Worm (Caenorhabditis elegans) whole organism, late embryonic: ENCODE measurements around the gene pcn-1.

Source experiments
- F13H6.1 ChIP-seq: sonication (generic microtip); optimal IDR thresholded peaks from 2 replicates; lab custom pipeline; 2016; ENCODE audit warnings: missing genetic modification characterization, missing compliant biosample characterization
- ceh-19 ChIP-seq: fragments of 200-800 bp; sonication (Bioruptor generic); optimal IDR thresholded peaks from 2 replicates; lab custom pipeline; 2018; ENCODE audit warnings: mild to moderate bottlenecking, missing genetic modification characterization, missing compliant biosample characterization
- ceh-24 ChIP-seq: sonication (generic microtip); optimal IDR thresholded peaks from 2 replicates; lab custom pipeline; 2016; ENCODE audit warnings: mild to moderate bottlenecking, missing genetic modification characterization, missing compliant biosample characterization
- ets-4 ChIP-seq: sonication (generic microtip); optimal IDR thresholded peaks from 2 replicates; lab custom pipeline; 2016; ENCODE audit warnings: missing genetic modification characterization, missing compliant biosample characterization
- fax-1 ChIP-seq: sonication (generic microtip); optimal IDR thresholded peaks from 2 replicates; lab custom pipeline; 2016; ENCODE audit warnings: missing genotype, missing genetic modification characterization, missing compliant biosample characterization
- fkh-10 ChIP-seq: fragments of 150-350 bp; optimal IDR thresholded peaks from 2 replicates; lab custom pipeline; 2014; ENCODE audit warnings: missing biosample characterization, missing genetic modification reagents, missing genetic modification characterization
- hlh-6 ChIP-seq: sonication (generic microtip); optimal IDR thresholded peaks from 2 replicates; lab custom pipeline; 2016; ENCODE audit warnings: missing genotype, missing genetic modification characterization, missing compliant biosample characterization
- mec-3 ChIP-seq: sonication (generic microtip); optimal IDR thresholded peaks from 2 replicates; lab custom pipeline; 2016; ENCODE audit warnings: borderline replicate concordance, missing genetic modification characterization, missing compliant biosample characterization
- nfya-1 ChIP-seq: sonication (generic microtip); optimal IDR thresholded peaks from 2 replicates; lab custom pipeline; 2017; ENCODE audit warnings: missing genetic modification characterization, mild to moderate bottlenecking, missing compliant biosample characterization, antibody characterized with exemption, moderate library complexity
- pha-4 ChIP-seq: fragments of 150-350 bp; optimal IDR thresholded peaks from 2 replicates; lab custom pipeline; 2018; ENCODE audit warnings: missing biosample characterization, missing genetic modification reagents, missing genetic modification characterization
- unc-86 ChIP-seq: sonication (generic microtip); optimal IDR thresholded peaks from 2 replicates; lab custom pipeline; 2016; ENCODE audit warnings: missing genetic modification characterization, missing compliant biosample characterization

- TF ChIP-seq hlh-6 (no peak), mec-3 (tag; lab: Kevin White, UChicago) (no peak), fkh-10 (GFP tag; lab: Kevin White, UChicago) (no peak), nfya-1 (tag; lab: Kevin White, UChicago) (no peak), ceh-24 (tag; lab: Kevin White, UChicago) (no peak), ceh-19 (no peak), unc-86 (no peak), pha-4 (tag; lab: Kevin White, UChicago) (no peak), F13H6.1 (tag; lab: Kevin White, UChicago) (no peak), fax-1 (tag; lab: Kevin White, UChicago) (no peak), ets-4 (tag; lab: Kevin White, UChicago) (no peak)
Observed at ce11 chrIV:4014341-4014826, 34.9 kb downstream of the pcn-1 start.
